Fruit fly (Drosophila melanogaster): ENCODE results near the gene Myo61F.
A peak's percentile ranks its signal among the peaks of the same experiment; 100 is the strongest.

Myo61F gene

dm6 chr3L:1302234-1302949, 15.9 kb upstream of the Myo61F start, which contains the start of the genes Rac1 and Acat2 (continued):
- TF ChIP-seq CG1647 (GFP tag; optimal IDR thresholded peaks at IDR 0.05) (no peak), hkb (optimal IDR thresholded peaks at IDR 0.05) (peak; percentile 93), hkb (GFP tag; IDR thresholded peaks at IDR 0.05) (no peak), Mes4 (GFP tag; optimal IDR thresholded peaks at IDR 0.05) (peak; percentile 13), shn (GFP tag; optimal IDR thresholded peaks at IDR 0.05) (no peak), lbe (GFP tag; optimal IDR thresholded peaks at IDR 0.05) (no peak), Vsx1 (GFP tag; optimal IDR thresholded peaks at IDR 0.05) (no peak), CG11247 (GFP tag; IDR thresholded peaks at IDR 0.05) (no peak), NK7.1 (GFP tag; optimal IDR thresholded peaks at IDR 0.05) (no peak), hbn (GFP tag; IDR thresholded peaks at IDR 0.05; ENCODE audit: partially characterized antibody) (no peak), CG14014 (GFP tag; IDR thresholded peaks at IDR 0.05) (no peak), CG31224 (GFP tag; IDR thresholded peaks at IDR 0.05) (no peak), CG18619 (GFP tag; optimal IDR thresholded peaks at IDR 0.05) (no peak), CG14710 (tag; optimal IDR thresholded peaks at IDR 0.05) (peak; percentile 76), br (optimal IDR thresholded peaks at IDR 0.05) (no peak), CG31365 (tag; optimal IDR thresholded peaks at IDR 0.05) (no peak), maf-S (GFP tag; optimal IDR thresholded peaks at IDR 0.05) (no peak), Nf-YC (tag; optimal IDR thresholded peaks at IDR 0.05) (peak; percentile 43), dmrt11E (tag; optimal IDR thresholded peaks at IDR 0.05) (peak; percentile 15), HLH54F (GFP tag; optimal IDR thresholded peaks at IDR 0.05) (no peak), her (GFP tag; optimal IDR thresholded peaks at IDR 0.05) (no peak), wek (GFP tag; optimal IDR thresholded peaks at IDR 0.05) (no peak), unc-4 (GFP tag; IDR thresholded peaks at IDR 0.05; ENCODE audit: partially characterized antibody) (no peak), chinmo (GFP tag; IDR thresholded peaks at IDR 0.05; ENCODE audit: partially characterized antibody) (no peak), gcm2 (GFP tag; optimal IDR thresholded peaks at IDR 0.05) (no peak), CG9215 (GFP tag; IDR thresholded peaks at IDR 0.05) (no peak), vfl (GFP tag; optimal IDR thresholded peaks at IDR 0.05) (no peak), CG7556 (GFP tag; optimal IDR thresholded peaks at IDR 0.05) (no peak), nerfin-1 (tag; optimal IDR thresholded peaks at IDR 0.05) (no peak), ftz-f1 (GFP tag; optimal IDR thresholded peaks at IDR 0.05) (peak; percentile 21), NC2β (GFP tag; optimal IDR thresholded peaks at IDR 0.05) (peak; percentile 5), Bgb (GFP tag; IDR thresholded peaks at IDR 0.05; ENCODE audit: partially characterized antibody) (no peak), Lpt (GFP tag; optimal IDR thresholded peaks at IDR 0.05) (no peak), phol (tag; optimal IDR thresholded peaks at IDR 0.05) (peak; percentile 53), oc (tag; optimal IDR thresholded peaks at IDR 0.05) (no peak), Opbp (GFP tag; IDR thresholded peaks at IDR 0.05; ENCODE audit: partially characterized antibody) (0 out of 3 replicates have a peak, but pooled peaks have one; percentile 16), BEAF-32 (GFP tag; optimal IDR thresholded peaks at IDR 0.05) (peak; percentile 54), HLH4C (GFP tag; IDR thresholded peaks at IDR 0.05; ENCODE audit: partially characterized antibody) (no peak), CG14965 (GFP tag; optimal IDR thresholded peaks at IDR 0.05; ENCODE audit: borderline replicate concordance) (no peak), Sin3A (optimal IDR thresholded peaks at IDR 0.05) (peak; percentile 95), MBD-R2 (GFP tag; IDR thresholded peaks at IDR 0.05) (peak; percentile 63), lola (GFP tag; optimal IDR thresholded peaks at IDR 0.05) (peak in 1 of 3 experiments; percentile 9), trh (GFP tag; optimal IDR thresholded peaks at IDR 0.05) (no peak), CG10543 (GFP tag; optimal IDR thresholded peaks at IDR 0.05) (no peak), MESR4 (GFP tag; optimal IDR thresholded peaks at IDR 0.05) (peak; percentile 73), Ada2b (GFP tag; IDR thresholded peaks at IDR 0.05) (no peak), sqz (GFP tag; optimal IDR thresholded peaks at IDR 0.05) (no peak), CG8290 (GFP tag; optimal IDR thresholded peaks at IDR 0.05) (peak; percentile 9), CG8290 (tag; optimal IDR thresholded peaks at IDR 0.05) (no peak), chif (GFP tag; optimal IDR thresholded peaks at IDR 0.05) (peak in 1 of 2 experiments; percentile 12), sens (GFP tag) (peak; percentile 76)

Measured in whole organism, embryonic.